Worm (Caenorhabditis elegans) whole organism, mixed stage, embryonic: ENCODE results near the gene pigc-1.
"Not testable (repeated sequence)": the region's sequence is repeated elsewhere in the genome, so short reads cannot be mapped to it uniquely, and the experiment has no call there.

ENCODE experiments used
- flh-1 ChIP-seq: fragments of 200-800 bp; sonication (Bioruptor generic); optimal IDR thresholded peaks from 2 replicates; lab custom pipeline; 2018; ENCODE audit warnings: mild to moderate bottlenecking, missing genetic modification characterization, moderate library complexity, missing compliant biosample characterization
- ham-2 ChIP-seq: fragments of 200-800 bp; sonication (Bioruptor generic); optimal IDR thresholded peaks from 2 replicates; lab custom pipeline; 2018; ENCODE audit warnings: mild to moderate bottlenecking, missing genetic modification characterization, missing compliant biosample characterization
- unc-120 ChIP-seq: sonication (generic microtip); optimal IDR thresholded peaks from 2 replicates; lab custom pipeline; 2017; ENCODE audit warnings: missing genetic modification characterization, missing compliant biosample characterization; ENCODE audit not compliant: poor library complexity, severe bottlenecking

The pigc-1 gene

DNA sequence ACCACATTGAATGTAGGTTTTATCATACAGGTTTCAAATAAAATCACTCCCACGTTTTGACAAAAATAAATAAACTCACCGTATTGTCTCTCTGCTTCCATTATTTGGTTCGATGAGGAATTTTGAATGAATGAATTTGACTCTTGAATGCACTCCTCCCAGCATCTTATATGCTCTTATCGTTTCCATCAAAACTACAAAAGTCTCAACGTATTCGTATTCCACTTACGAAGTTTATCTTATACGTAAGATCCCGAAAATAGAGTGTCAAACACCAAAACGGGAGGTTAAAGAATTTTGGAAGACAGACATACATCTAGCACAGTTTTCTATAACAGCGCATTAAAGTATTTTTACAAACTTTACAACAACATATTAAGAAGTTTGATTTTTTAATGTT lies 49.1 kb downstream of the pigc-1 start, which contains the start of gene nhr-264:
Gene nhr-264, minus strand, starts transcription at position 101 of the 400 bp plus-strand sequence.
- not testable (repeated sequence) for TF ChIP-seq ham-2 (GFP tag; lab: Kevin White, UChicago); unc-120 (tag; lab: Kevin White, UChicago); flh-1
